Worm (Caenorhabditis elegans) whole organism, L3 larva: ENCODE results near the gene bus-18.

Experiments
- R02D3.7 ChIP-seq: fragments of 150-350 bp; optimal IDR thresholded peaks from 2 replicates; lab custom pipeline; 2014; ENCODE audit warnings: missing biosample characterization, missing genetic modification characterization
- ZK546.5 ChIP-seq: sonication (generic microtip); optimal IDR thresholded peaks from 2 replicates; lab custom pipeline; 2017; ENCODE audit warnings: missing biosample characterization, missing genetic modification characterization
- ama-1 ChIP-seq: fragments of 150-350 bp; optimal IDR thresholded peaks from 2 replicates; lab custom pipeline; 2018
- ceh-16 ChIP-seq: sonication (generic microtip); optimal IDR thresholded peaks from 2 replicates; lab custom pipeline; 2017; ENCODE audit warnings: missing biosample characterization, missing genetic modification characterization
- ceh-28 ChIP-seq: fragments of 150-350 bp; optimal IDR thresholded peaks from 2 replicates; lab custom pipeline; 2014; ENCODE audit warnings: missing biosample characterization, missing genetic modification reagents, missing genetic modification characterization
- ceh-82 ChIP-seq: fragments of 150-350 bp; optimal IDR thresholded peaks from 2 replicates; lab custom pipeline; 2014; ENCODE audit warnings: missing biosample characterization, missing genetic modification characterization
- ceh-9 ChIP-seq: sonication (generic microtip); optimal IDR thresholded peaks from 2 replicates; lab custom pipeline; 2018; ENCODE audit warnings: missing biosample characterization, missing genetic modification characterization
- egl-27 ChIP-seq: sonication (generic microtip); optimal IDR thresholded peaks from 4 replicates; lab custom pipeline; 2017; ENCODE audit warnings: missing biosample characterization, missing genetic modification reagents, missing genetic modification characterization
- egl-5 ChIP-seq: fragments of 150-350 bp; optimal IDR thresholded peaks from 2 replicates; lab custom pipeline; 2017; ENCODE audit warnings: missing biosample characterization, missing genetic modification reagents, missing genetic modification characterization, inconsistent platforms
- elt-2 ChIP-seq: sonication (generic microtip); optimal IDR thresholded peaks from 2 replicates; lab custom pipeline; 2016; ENCODE audit warnings: missing genetic modification reagents, mild to moderate bottlenecking, missing genetic modification characterization, missing compliant biosample characterization
- elt-3 ChIP-seq, 3 experiments: fragments of 150-350 bp in 1 of 3; sonication (generic microtip) in 2 of 3; optimal IDR thresholded peaks; 2 replicates in 2 of 3; 4 replicates in 1 of 3; lab custom pipeline; 2014 to 2017; ENCODE audit warnings: missing biosample characterization in 3 of 3, missing genetic modification characterization in 3 of 3
- eor-1 ChIP-seq, 2 experiments: fragments of 150-350 bp; optimal IDR thresholded peaks; 2 replicates each; lab custom pipeline; 2014 to 2018; ENCODE audit warnings: missing biosample characterization in 2 of 2, missing genetic modification characterization in 2 of 2
- fkh-10 ChIP-seq: sonication (generic microtip); optimal IDR thresholded peaks from 2 replicates; lab custom pipeline; 2017; ENCODE audit warnings: missing biosample characterization, missing genetic modification reagents, missing genetic modification characterization
- fkh-2 ChIP-seq: fragments of 150-350 bp; optimal IDR thresholded peaks from 2 replicates; lab custom pipeline; 2014; ENCODE audit warnings: missing biosample characterization, missing genetic modification reagents, missing genetic modification characterization
- fos-1 ChIP-seq: fragments of 150-350 bp; optimal IDR thresholded peaks from 2 replicates; lab custom pipeline; 2014; ENCODE audit warnings: missing biosample characterization, missing genetic modification characterization
- hmg-11 ChIP-seq: sonication (generic microtip); optimal IDR thresholded peaks from 2 replicates; lab custom pipeline; 2016; ENCODE audit warnings: missing genetic modification characterization, missing compliant biosample characterization
- lin-15B ChIP-seq: fragments of 150-350 bp; optimal IDR thresholded peaks from 2 replicates; lab custom pipeline; 2014; ENCODE audit warnings: missing biosample characterization, missing genetic modification characterization
- lin-39 ChIP-seq: fragments of 150-350 bp; optimal IDR thresholded peaks from 2 replicates; lab custom pipeline; 2018; ENCODE audit warnings: missing biosample characterization, missing genetic modification reagents, missing genetic modification characterization
- lsy-12 ChIP-seq: sonication (generic microtip); optimal IDR thresholded peaks from 2 replicates; lab custom pipeline; 2016; ENCODE audit warnings: mild to moderate bottlenecking, missing genetic modification characterization, missing compliant biosample characterization
- mdl-1 ChIP-seq: fragments of 150-350 bp; optimal IDR thresholded peaks from 2 replicates; lab custom pipeline; 2014; ENCODE audit warnings: missing biosample characterization, missing genetic modification characterization
- mml-1 ChIP-seq: fragments of 150-350 bp; sonication (generic microtip); optimal IDR thresholded peaks from 3 replicates; lab custom pipeline; 2014; ENCODE audit warnings: missing biosample characterization, missing genetic modification characterization
- nfya-1 ChIP-seq: sonication (generic microtip); optimal IDR thresholded peaks from 2 replicates; lab custom pipeline; 2017; ENCODE audit warnings: missing genetic modification characterization, mild to moderate bottlenecking, missing compliant biosample characterization, antibody characterized with exemption, moderate library complexity; ENCODE audit not compliant: insufficient read depth
- nhr-11 ChIP-seq: fragments of 150-350 bp; optimal IDR thresholded peaks from 2 replicates; lab custom pipeline; 2014; ENCODE audit warnings: missing biosample characterization, missing genetic modification characterization
- nhr-12 ChIP-seq: fragments of 150-350 bp; optimal IDR thresholded peaks from 2 replicates; lab custom pipeline; 2014; ENCODE audit warnings: missing biosample characterization, missing genetic modification characterization
- nhr-23 ChIP-seq: fragments of 150-350 bp; optimal IDR thresholded peaks from 2 replicates; lab custom pipeline; 2014; ENCODE audit warnings: missing biosample characterization, missing genetic modification reagents, missing genetic modification characterization
- nhr-237 ChIP-seq: fragments of 150-350 bp; optimal IDR thresholded peaks from 2 replicates; lab custom pipeline; 2014; ENCODE audit warnings: missing biosample characterization, missing genetic modification characterization
- nhr-25 ChIP-seq: sonication (generic microtip); optimal IDR thresholded peaks from 2 replicates; lab custom pipeline; 2017; ENCODE audit warnings: missing biosample characterization, missing genetic modification characterization
- nhr-28 ChIP-seq: fragments of 150-350 bp; optimal IDR thresholded peaks from 2 replicates; lab custom pipeline; 2014; ENCODE audit warnings: missing biosample characterization, missing genetic modification characterization
- nhr-43 ChIP-seq: sonication (generic microtip); optimal IDR thresholded peaks from 2 replicates; lab custom pipeline; 2016; ENCODE audit warnings: mild to moderate bottlenecking, missing genetic modification characterization, missing compliant biosample characterization; ENCODE audit not compliant: poor library complexity, severe bottlenecking
- nhr-67 ChIP-seq: fragments of 150-350 bp; optimal IDR thresholded peaks from 2 replicates; lab custom pipeline; 2014; ENCODE audit warnings: missing biosample characterization, missing genetic modification characterization
- nhr-76 ChIP-seq: fragments of 150-350 bp; sonication (generic microtip); optimal IDR thresholded peaks from 5 replicates; lab custom pipeline; 2014; ENCODE audit warnings: missing biosample characterization, missing genetic modification characterization
- nhr-77 ChIP-seq: fragments of 150-350 bp; optimal IDR thresholded peaks from 2 replicates; lab custom pipeline; 2014; ENCODE audit warnings: missing biosample characterization, missing genetic modification characterization
- pha-4 ChIP-seq: fragments of 150-350 bp; optimal IDR thresholded peaks from 2 replicates; lab custom pipeline; 2014; ENCODE audit warnings: missing biosample characterization, missing genetic modification reagents, missing genetic modification characterization
- pqm-1 ChIP-seq: fragments of 150-350 bp; optimal IDR thresholded peaks from 2 replicates; lab custom pipeline; 2017; ENCODE audit warnings: missing biosample characterization, missing genetic modification characterization, inconsistent platforms
- sea-2 ChIP-seq: fragments of 150-350 bp; sonication (generic microtip); optimal IDR thresholded peaks from 4 replicates; lab custom pipeline; 2014; ENCODE audit warnings: missing biosample characterization, missing genetic modification reagents, missing genetic modification characterization
- skn-1 ChIP-seq: fragments of 150-350 bp; optimal IDR thresholded peaks from 2 replicates; lab custom pipeline; 2014; ENCODE audit warnings: missing biosample characterization, missing genetic modification characterization
- snpc-4 ChIP-seq: fragments of 150-350 bp; optimal IDR thresholded peaks from 2 replicates; lab custom pipeline; 2014; ENCODE audit warnings: missing biosample characterization, missing genetic modification characterization
- tbx-2 ChIP-seq: sonication (generic microtip); optimal IDR thresholded peaks from 2 replicates; lab custom pipeline; 2016; ENCODE audit warnings: mild to moderate bottlenecking, missing genetic modification characterization, missing compliant biosample characterization
- unc-39 ChIP-seq: sonication (generic microtip); optimal IDR thresholded peaks from 4 replicates; lab custom pipeline; 2017; ENCODE audit warnings: missing biosample characterization, missing genetic modification characterization
- unc-62 ChIP-seq: fragments of 150-350 bp; sonication (generic microtip); optimal IDR thresholded peaks from 4 replicates; lab custom pipeline; 2014; ENCODE audit warnings: missing biosample characterization, missing genetic modification reagents, missing genetic modification characterization
- zag-1 ChIP-seq: fragments of 150-350 bp; optimal IDR thresholded peaks from 2 replicates; lab custom pipeline; 2014; ENCODE audit warnings: missing biosample characterization, missing genetic modification characterization
- ztf-11 ChIP-seq: fragments of 150-350 bp; optimal IDR thresholded peaks from 2 replicates; lab custom pipeline; 2014; ENCODE audit warnings: missing biosample characterization, missing genetic modification characterization
- ztf-4 ChIP-seq: fragments of 150-350 bp; optimal IDR thresholded peaks from 2 replicates; lab custom pipeline; 2014; ENCODE audit warnings: missing biosample characterization, missing genetic modification characterization

Gene bus-18

DNA sequence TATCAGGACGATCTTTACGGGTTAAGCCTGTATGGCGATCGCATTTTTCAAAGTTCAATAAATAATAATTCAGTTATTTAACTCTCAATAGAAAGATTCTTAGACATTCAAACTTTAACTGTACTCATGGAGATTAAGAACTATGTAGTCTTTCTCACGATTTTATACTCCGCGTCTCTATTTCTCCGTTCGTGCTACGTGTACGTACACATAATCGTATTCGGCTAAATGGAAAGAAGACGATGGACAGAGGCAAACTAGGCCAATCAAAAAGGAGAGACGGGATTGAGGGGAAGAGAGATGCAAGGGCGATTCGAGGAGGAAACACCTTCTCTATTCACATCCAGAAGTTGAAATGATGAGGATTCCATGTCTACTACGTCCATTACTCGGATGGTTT is at the start of gene bus-18:
Gene bus-18 (plus strand): TSS at position 301 of the 400 bp plus-strand sequence.
- TF ChIP-seq nhr-237 (no peak), nhr-67 (no peak), nhr-23 (peak; percentile 47)

DNA sequence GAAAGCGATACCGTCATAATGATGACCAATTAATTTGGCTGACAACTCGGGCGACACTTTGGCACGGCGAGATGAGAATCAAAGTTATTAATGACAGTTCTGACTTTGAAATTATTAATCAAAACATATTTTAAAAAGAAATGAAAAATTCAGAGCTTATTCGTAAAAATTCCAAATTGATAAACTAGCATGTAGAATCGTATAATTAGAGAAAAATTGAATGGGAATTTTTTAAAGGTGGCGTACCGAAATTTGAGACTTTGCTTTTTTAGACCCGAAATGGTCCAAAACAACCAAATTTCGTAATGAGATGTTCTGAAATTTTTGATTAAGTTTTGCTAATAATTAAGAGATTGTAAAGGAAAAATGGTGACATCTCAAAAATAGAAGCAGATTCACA is 47.5 kb upstream of the bus-18 start, which contains the start of gene daf-11:
Gene daf-11 (minus strand): TSS at position 101 of the 400 bp plus-strand sequence.
- TF ChIP-seq mdl-1 (tag; lab: Kevin White, UChicago) (no peak), nhr-12 (no peak), elt-2 (tag; lab: Kevin White, UChicago) (no peak), snpc-4 (no peak), ceh-82 (tag; lab: Kevin White, UChicago) (no peak), nhr-77 (no peak), pqm-1 (no peak), egl-27 (tag; lab: Kevin White, UChicago) (no peak)

DNA sequence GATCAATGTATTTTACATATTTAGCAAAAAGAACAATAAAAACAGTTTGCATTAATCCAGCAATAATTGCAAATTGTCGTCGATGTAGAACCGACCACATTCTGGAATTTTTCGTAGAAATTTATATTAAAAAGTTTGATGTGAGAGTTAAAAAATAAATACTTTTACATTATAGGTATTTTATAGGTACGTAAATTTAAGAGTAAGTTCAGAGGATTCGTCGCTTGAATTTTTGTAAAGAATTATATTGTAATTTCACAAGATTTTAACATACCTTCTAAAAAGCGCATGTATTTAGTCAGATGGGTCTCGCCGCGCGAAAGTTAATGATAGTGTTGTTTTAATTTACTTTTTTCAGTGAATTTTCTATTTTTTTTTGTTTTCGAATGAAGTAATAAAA is 43.5 kb upstream of the bus-18 start, which contains the start of gene rhr-2:
Gene rhr-2 (minus strand): TSS at position 101 of the 400 bp plus-strand sequence.
- TF ChIP-seq hmg-11 (no peak), nhr-11 (tag; lab: Kevin White, UChicago) (no peak), nhr-23 (no peak)

DNA sequence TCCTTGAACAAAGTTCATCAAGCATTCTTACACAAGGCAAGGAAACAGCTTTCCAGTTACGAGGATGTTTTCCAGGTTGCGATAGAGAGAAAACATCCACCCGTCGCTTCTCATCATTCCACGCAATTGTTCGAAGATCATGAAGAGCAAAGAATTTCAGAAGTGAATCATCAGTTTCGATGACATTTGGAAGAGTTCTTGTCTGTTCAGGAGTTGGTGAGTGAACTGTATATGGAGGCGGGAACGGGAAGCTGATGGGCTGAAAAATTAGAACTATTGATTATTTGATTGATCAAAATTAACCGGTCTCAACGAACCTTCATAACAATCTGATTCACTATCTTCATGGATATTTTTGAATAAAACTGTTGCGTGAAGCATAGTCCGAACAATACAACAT is 41.5 kb upstream of the bus-18 start:
- TF ChIP-seq ama-1 (lab: Kevin White, UChicago): no peak
- TF ChIP-seq ZK546.5 (tag; lab: Kevin White, UChicago): no peak
- no peak for TF ChIP-seq ceh-28 (tag; lab: Kevin White, UChicago)
- no peak for TF ChIP-seq zag-1 (tag; lab: Kevin White, UChicago)
- TF ChIP-seq lsy-12 (tag; lab: Kevin White, UChicago): no peak
- TF ChIP-seq nhr-28 (tag; lab: Kevin White, UChicago): no peak
- no peak for TF ChIP-seq R02D3.7 (tag; lab: Kevin White, UChicago)
- no peak for TF ChIP-seq mml-1 (tag; lab: Kevin White, UChicago)
- no peak for TF ChIP-seq nhr-67
- TF ChIP-seq nhr-76: no peak
- no peak for TF ChIP-seq nhr-237
- no peak for TF ChIP-seq snpc-4
- no peak for TF ChIP-seq ceh-82 (tag; lab: Kevin White, UChicago)
- TF ChIP-seq elt-3 (tag; optimal IDR thresholded peaks at IDR 0.05; lab: Kevin White, UChicago): no peak
- TF ChIP-seq ztf-4: no peak
- no peak for TF ChIP-seq nhr-25 (tag; lab: Kevin White, UChicago)
- TF ChIP-seq skn-1 (tag; lab: Kevin White, UChicago): no peak
- TF ChIP-seq nhr-43 (tag; lab: Kevin White, UChicago): no peak
- TF ChIP-seq, all 47 proteins: peak for 0

DNA sequence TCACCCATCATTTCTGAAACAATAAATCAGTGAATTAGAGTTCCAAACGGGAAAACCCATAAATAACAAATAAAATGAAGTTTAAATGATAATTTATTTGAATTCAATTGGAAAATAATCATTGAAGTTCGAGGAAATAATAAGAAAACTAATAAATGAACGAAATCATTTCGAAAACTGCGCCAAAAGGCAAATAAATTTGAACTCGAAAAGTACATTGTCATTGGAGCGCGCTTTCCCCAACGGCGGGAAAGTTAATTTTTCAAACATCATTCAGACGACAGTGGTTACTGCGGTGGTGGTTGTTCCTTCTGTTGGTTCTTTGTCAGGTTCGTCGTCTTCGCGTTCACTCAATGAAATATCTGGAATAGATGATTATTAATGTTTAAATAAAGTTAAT is 40.1 kb upstream of the bus-18 start, which contains the start of gene npp-22:
Gene npp-22 (minus strand): TSS at position 13 of the 400 bp plus-strand sequence.
- TF ChIP-seq nhr-77 (no peak), nhr-28 (tag; lab: Kevin White, UChicago) (no peak), tbx-2 (tag; lab: Kevin White, UChicago) (no peak), unc-62 (no peak), sea-2 (GFP tag; lab: Kevin White, UChicago) (no peak), ceh-16 (tag; lab: Kevin White, UChicago) (no peak), elt-2 (tag; lab: Kevin White, UChicago) (peak; percentile 10), R02D3.7 (tag; lab: Kevin White, UChicago) (no peak), ztf-11 (tag; lab: Kevin White, UChicago) (no peak), pqm-1 (no peak), fkh-10 (GFP tag; lab: Kevin White, UChicago) (no peak), lin-39 (tag; lab: Kevin White, UChicago) (no peak), ZK546.5 (tag; lab: Kevin White, UChicago) (no peak), nhr-11 (tag; lab: Kevin White, UChicago) (no peak), snpc-4 (peak; percentile 69), nhr-12 (no peak), fos-1 (tag; lab: Kevin White, UChicago) (no peak), mdl-1 (tag; lab: Kevin White, UChicago) (no peak), nhr-25 (tag; lab: Kevin White, UChicago) (peak; percentile 50), nfya-1 (tag; lab: Kevin White, UChicago) (peak; percentile 67), unc-39 (tag; lab: Kevin White, UChicago) (no peak), nhr-23 (peak; percentile 73), nhr-43 (tag; lab: Kevin White, UChicago) (no peak), lin-15B (tag; lab: Kevin White, UChicago) (peak; percentile 80), lsy-12 (tag; lab: Kevin White, UChicago) (no peak), fkh-2 (tag; lab: Kevin White, UChicago) (no peak), mml-1 (tag; lab: Kevin White, UChicago) (no peak), nhr-76 (no peak), ceh-28 (tag; lab: Kevin White, UChicago) (no peak), hmg-11 (no peak), ceh-9 (tag; lab: Kevin White, UChicago) (no peak), ceh-82 (tag; lab: Kevin White, UChicago) (no peak), egl-27 (tag; lab: Kevin White, UChicago) (no peak), ztf-4 (no peak), egl-5 (tag; lab: Kevin White, UChicago) (peak; percentile 42), nhr-67 (no peak), pha-4 (tag; lab: Kevin White, UChicago) (no peak), eor-1 (tag; optimal IDR thresholded peaks at IDR 0.05; lab: Kevin White, UChicago) (no peak)
